Worm (Caenorhabditis elegans): ENCODE results near the gene C17H12.8.

C17H12.8 gene

DNA sequence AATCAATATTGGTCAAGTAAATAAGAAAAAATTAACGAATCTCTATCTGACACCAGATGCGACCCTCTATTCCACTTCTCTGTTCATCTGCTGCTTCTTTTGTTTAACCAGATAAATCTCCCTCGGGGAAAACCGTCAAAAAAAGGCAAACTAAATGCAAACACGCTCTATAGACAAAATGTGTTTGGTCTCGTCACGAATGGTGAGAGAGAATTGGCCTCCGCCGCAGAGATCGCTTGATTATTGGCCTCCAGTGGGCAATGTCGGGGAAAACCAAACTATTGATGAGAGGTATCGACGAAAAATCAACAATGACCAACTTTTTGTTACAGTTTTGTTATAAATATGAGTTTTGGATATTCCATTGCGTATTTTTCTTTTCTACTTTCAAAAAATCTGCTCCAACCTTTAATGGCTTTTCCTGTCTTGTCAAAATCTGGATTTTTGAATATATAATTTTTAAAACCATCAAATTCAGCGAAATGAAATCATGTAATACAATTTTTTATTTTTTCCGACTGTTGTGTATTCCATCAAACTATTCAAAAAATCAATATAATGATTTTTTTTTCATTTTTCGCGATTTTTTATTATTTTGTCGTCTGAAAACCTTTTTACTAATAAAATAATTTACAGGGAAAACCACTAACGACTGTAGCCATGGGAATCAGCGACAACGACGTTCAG is 27.9 kb upstream of the C17H12.8 start, which contains the start of the genes C17H12.2 and vha-8 (continued):
- TF ChIP-seq snpc-1.1 (tag; optimal IDR thresholded peaks at IDR 0.05; ENCODE audit: insufficient read depth), result no peak
- no peak for TF ChIP-seq Y95B8A.8 (GFP tag; IDR thresholded peaks at IDR 0.05)
- no peak for TF ChIP-seq die-1 (tag; optimal IDR thresholded peaks at IDR 0.05)
- TF ChIP-seq cebp-1 (GFP tag; IDR thresholded peaks at IDR 0.05), result 0 out of 2 replicates have a peak, but pooled peaks have one; percentile 19
- TF ChIP-seq cebp-1 (tag; optimal IDR thresholded peaks at IDR 0.05), result peak; percentile 83
- 0 out of 2 replicates have a peak, but pooled peaks have one; percentile 6 for TF ChIP-seq madf-3 (GFP tag; IDR thresholded peaks at IDR 0.05)
- TF ChIP-seq bed-1 (GFP tag; IDR thresholded peaks at IDR 0.05), result no peak
- TF ChIP-seq akir-1 (GFP tag; optimal IDR thresholded peaks at IDR 0.05), result peak; percentile 7
- TF ChIP-seq hlh-12 (tag; optimal IDR thresholded peaks at IDR 0.05), result no peak
- no peak for TF ChIP-seq mxl-1 (tag; optimal IDR thresholded peaks at IDR 0.05)
- no peak for TF ChIP-seq egl-18 (GFP tag; IDR thresholded peaks at IDR 0.05)
- TF ChIP-seq F49E8.2 (tag; optimal IDR thresholded peaks at IDR 0.05; ENCODE audit: insufficient read depth), result no peak
- TF ChIP-seq B0035.1 (tag; optimal IDR thresholded peaks at IDR 0.05), result no peak
- TF ChIP-seq efl-1 (GFP tag; optimal IDR thresholded peaks at IDR 0.05), result peak; percentile 41
- no peak for TF ChIP-seq C17E4.6 (GFP tag; IDR thresholded peaks at IDR 0.05)
- no peak for TF ChIP-seq F10E7.11 (tag; optimal IDR thresholded peaks at IDR 0.05)
- no peak for TF ChIP-seq ztf-28 (GFP tag; IDR thresholded peaks at IDR 0.05)
- peak; percentile 34 for TF ChIP-seq unc-62 (GFP tag; optimal IDR thresholded peaks at IDR 0.05)
- no peak for TF ChIP-seq snpc-1.3 (tag; optimal IDR thresholded peaks at IDR 0.05; ENCODE audit: insufficient read depth)
- no peak for TF ChIP-seq zim-3 (tag; optimal IDR thresholded peaks at IDR 0.05)
- no peak for TF ChIP-seq T07F8.4 (tag; optimal IDR thresholded peaks at IDR 0.05)
- no peak for TF ChIP-seq lag-1 (GFP tag; IDR thresholded peaks at IDR 0.05)
- TF ChIP-seq dox-1 (GFP tag; IDR thresholded peaks at IDR 0.05), result peak; percentile 78
- TF ChIP-seq cebp-2 (GFP tag; IDR thresholded peaks at IDR 0.05), result 0 out of 2 replicates have a peak, but pooled peaks have one; percentile 10
- peak; percentile 91 for TF ChIP-seq ceh-27 (GFP tag; optimal IDR thresholded peaks at IDR 0.05)
- TF ChIP-seq mcd-1 (GFP tag; IDR thresholded peaks at IDR 0.05), result peak; percentile 98
- TF ChIP-seq let-607 (tag; optimal IDR thresholded peaks at IDR 0.05), result peak in 1 of 2 experiments; percentile 19
- TF ChIP-seq dpff-1 (tag; optimal IDR thresholded peaks at IDR 0.05), result no peak
- no peak for TF ChIP-seq xnd-1 (tag; optimal IDR thresholded peaks at IDR 0.05)
- 0 out of 2 replicates have a peak, but pooled peaks have one; percentile 42 for TF ChIP-seq attf-3 (GFP tag; conservative IDR thresholded peaks at IDR 0.05)
- TF ChIP-seq gei-17 (GFP tag; optimal IDR thresholded peaks at IDR 0.05), result peak; percentile 9
- TF ChIP-seq ceh-79 (tag; optimal IDR thresholded peaks at IDR 0.05), result no peak
- no peak for TF ChIP-seq ztf-25 (GFP tag; IDR thresholded peaks at IDR 0.05)
- TF ChIP-seq tbp1 (GFP tag; optimal IDR thresholded peaks at IDR 0.05), result peak; percentile 48
- TF ChIP-seq aptf-3 (GFP tag; IDR thresholded peaks at IDR 0.05), result no peak
- TF ChIP-seq hmg-1.2 (GFP tag; IDR thresholded peaks at IDR 0.05), result peak; percentile 28; the same call in 1 of the 2 replicates
- TF ChIP-seq B0261.1 (tag; optimal IDR thresholded peaks at IDR 0.05), result no peak
- TF ChIP-seq ekl-4 (GFP tag; IDR thresholded peaks at IDR 0.05), result peak; percentile 82
- TF ChIP-seq hrde-1 (tag; optimal IDR thresholded peaks at IDR 0.05; ENCODE audit: borderline replicate concordance), result no peak
- TF ChIP-seq Y56A3A.18 (GFP tag; IDR thresholded peaks at IDR 0.05), result no peak
- TF ChIP-seq ama-1 (optimal IDR thresholded peaks at IDR 0.05), result no peak
- TF ChIP-seq ama-1 (GFP tag; optimal IDR thresholded peaks at IDR 0.05), result no peak
- TF ChIP-seq chd-7 (tag; optimal IDR thresholded peaks at IDR 0.05), result peak; percentile 46
- no peak for TF ChIP-seq ceh-40 (GFP tag; IDR thresholded peaks at IDR 0.05)
- TF ChIP-seq unc-130 (GFP tag; optimal IDR thresholded peaks at IDR 0.05), result no peak
- peak; percentile 59 for TF ChIP-seq ztf-26 (tag; optimal IDR thresholded peaks at IDR 0.05)
- TF ChIP-seq rec-8 (tag; optimal IDR thresholded peaks at IDR 0.05), result no peak
- TF ChIP-seq fkh-3 (tag; optimal IDR thresholded peaks at IDR 0.05), result no peak

All from whole organism, young adult.